Worm (Caenorhabditis elegans) whole organism, L1 larva: ENCODE measurements around the gene fkh-9.

Source experiments
- F16B12.6 ChIP-seq: fragments of 150-350 bp; optimal IDR thresholded peaks from 2 replicates; lab custom pipeline; 2014; ENCODE audit warnings: missing biosample characterization, missing genetic modification characterization
- ama-1 ChIP-seq: fragments of 150-350 bp; optimal IDR thresholded peaks from 2 replicates; lab custom pipeline; 2014
- egl-27 ChIP-seq, 2 experiments: fragments of 150-350 bp in 1 of 2; sonication (generic microtip); optimal IDR thresholded peaks; 3 replicates each; lab custom pipeline; 2017 to 2018; ENCODE audit warnings: missing biosample characterization in 2 of 2, missing genetic modification characterization in 2 of 2, missing genetic modification reagents in 2 of 2
- fkh-10 ChIP-seq: sonication (generic microtip); optimal IDR thresholded peaks from 2 replicates; lab custom pipeline; 2017; ENCODE audit warnings: missing biosample characterization, missing genetic modification reagents, missing genetic modification characterization
- lin-14 ChIP-seq: fragments of 200-800 bp; sonication (Bioruptor generic); optimal IDR thresholded peaks from 2 replicates; lab custom pipeline; 2018; ENCODE audit warnings: mild to moderate bottlenecking, missing genetic modification characterization, moderate library complexity, missing compliant biosample characterization
- lin-15B ChIP-seq: fragments of 150-350 bp; sonication (generic microtip); optimal IDR thresholded peaks from 3 replicates; lab custom pipeline; 2014; ENCODE audit warnings: missing biosample characterization, missing genetic modification characterization
- mab-9 ChIP-seq: fragments of 200-800 bp; sonication (Bioruptor generic); IDR thresholded peaks from 2 replicates; pipeline ENCODE4 v1.3.6; 2022; ENCODE audit warnings: missing genetic modification reagents, missing genetic modification characterization, missing compliant biosample characterization
- mdl-1 ChIP-seq, 2 experiments: fragments of 150-350 bp; optimal IDR thresholded peaks; 2 replicates each; lab custom pipeline; 2014 to 2017; ENCODE audit warnings: missing biosample characterization in 2 of 2, missing genetic modification characterization in 2 of 2, inconsistent platforms in 1 of 2
- nhr-76 ChIP-seq: sonication (generic microtip); optimal IDR thresholded peaks from 2 replicates; lab custom pipeline; 2017; ENCODE audit warnings: missing biosample characterization, missing genetic modification characterization
- sptf-1 ChIP-seq: fragments of 150-350 bp; optimal IDR thresholded peaks from 2 replicates; lab custom pipeline; 2014; ENCODE audit warnings: missing biosample characterization, missing genetic modification characterization

ce11 chrX:3855717-3856116 is 29.0 kb upstream of the fkh-9 start:
- no peak for TF ChIP-seq egl-27 (tag; optimal IDR thresholded peaks at IDR 0.05; lab: Kevin White, UChicago)
- TF ChIP-seq mdl-1 (tag; optimal IDR thresholded peaks at IDR 0.05; lab: Kevin White, UChicago), result no peak
- TF ChIP-seq lin-15B, result no peak
- TF ChIP-seq mab-9, result no peak
- TF ChIP-seq lin-14, result peak; percentile 24
- TF ChIP-seq fkh-10 (GFP tag; lab: Kevin White, UChicago), result no peak
- no peak for TF ChIP-seq sptf-1 (tag; lab: Kevin White, UChicago)
- no peak for TF ChIP-seq ama-1
- no peak for TF ChIP-seq nhr-76 (tag; lab: Kevin White, UChicago)
- TF ChIP-seq F16B12.6 (tag; lab: Kevin White, UChicago), result no peak
